Worm (Caenorhabditis elegans) whole organism, late embryonic: ENCODE data around the gene C16A11.10.

Experiments
- C38D4.7 ChIP-seq: fragments of 200-800 bp; sonication (Bioruptor generic); optimal IDR thresholded peaks from 2 replicates; lab custom pipeline; 2018; ENCODE audit warnings: mild to moderate bottlenecking, missing genetic modification characterization, moderate library complexity, missing compliant biosample characterization
- F13H6.1 ChIP-seq: sonication (generic microtip); optimal IDR thresholded peaks from 2 replicates; lab custom pipeline; 2016; ENCODE audit warnings: missing genetic modification characterization, missing compliant biosample characterization
- T23F11.4 ChIP-seq: fragments of 200-800 bp; sonication (Bioruptor generic); optimal IDR thresholded peaks from 2 replicates; lab custom pipeline; 2018; ENCODE audit warnings: mild to moderate bottlenecking, missing genetic modification characterization, missing compliant biosample characterization
- Y22D7AL.16 ChIP-seq: sonication (generic microtip); optimal IDR thresholded peaks from 2 replicates; lab custom pipeline; 2016; ENCODE audit warnings: missing genetic modification characterization, missing compliant biosample characterization
- ahr-1 ChIP-seq: sonication (generic microtip); optimal IDR thresholded peaks from 2 replicates; lab custom pipeline; 2016; ENCODE audit warnings: missing genetic modification characterization, missing compliant biosample characterization
- ceh-14 ChIP-seq: sonication (generic microtip); optimal IDR thresholded peaks from 2 replicates; lab custom pipeline; 2016; ENCODE audit warnings: missing genotype, missing genetic modification characterization, missing compliant biosample characterization
- ceh-18 ChIP-seq: sonication (generic microtip); optimal IDR thresholded peaks from 2 replicates; lab custom pipeline; 2016; ENCODE audit warnings: missing genetic modification characterization, missing compliant biosample characterization
- ceh-2 ChIP-seq: sonication (generic microtip); optimal IDR thresholded peaks from 2 replicates; lab custom pipeline; 2016; ENCODE audit warnings: missing genotype, missing genetic modification characterization, missing compliant biosample characterization
- ceh-22 ChIP-seq: sonication (generic microtip); optimal IDR thresholded peaks from 2 replicates; lab custom pipeline; 2017; ENCODE audit warnings: missing biosample characterization, missing genetic modification characterization
- ceh-31 ChIP-seq: sonication (generic microtip); optimal IDR thresholded peaks from 2 replicates; lab custom pipeline; 2016; ENCODE audit warnings: missing genetic modification characterization, missing compliant biosample characterization
- ceh-45 ChIP-seq: fragments of 200-800 bp; sonication (Bioruptor generic); IDR thresholded peaks from 2 replicates; pipeline ENCODE4 v1.3.6; 2022; ENCODE audit warnings: missing genetic modification reagents, missing genetic modification characterization, missing compliant biosample characterization
- ceh-48 ChIP-seq: sonication (generic microtip); optimal IDR thresholded peaks from 2 replicates; lab custom pipeline; 2016; ENCODE audit warnings: missing genetic modification characterization, inconsistent platforms, missing compliant biosample characterization
- ceh-9 ChIP-seq: sonication (generic microtip); optimal IDR thresholded peaks from 2 replicates; lab custom pipeline; 2016; ENCODE audit warnings: mild to moderate bottlenecking, missing genetic modification characterization, inconsistent platforms, missing compliant biosample characterization
- che-1 ChIP-seq: sonication (generic microtip); optimal IDR thresholded peaks from 2 replicates; lab custom pipeline; 2016; ENCODE audit warnings: mild to moderate bottlenecking, missing genetic modification characterization, missing compliant biosample characterization
- dmd-4 ChIP-seq: sonication (generic microtip); optimal IDR thresholded peaks from 2 replicates; lab custom pipeline; 2016; ENCODE audit warnings: borderline replicate concordance, missing genetic modification characterization, missing compliant biosample characterization
- dve-1 ChIP-seq: sonication (generic microtip); optimal IDR thresholded peaks from 2 replicates; lab custom pipeline; 2017; ENCODE audit warnings: antibody characterized with exemption, mild to moderate bottlenecking, missing genetic modification characterization, missing compliant biosample characterization
- elt-4 ChIP-seq: sonication (generic microtip); optimal IDR thresholded peaks from 2 replicates; lab custom pipeline; 2016; ENCODE audit warnings: missing genetic modification characterization, missing compliant biosample characterization
- ets-4 ChIP-seq: sonication (generic microtip); optimal IDR thresholded peaks from 2 replicates; lab custom pipeline; 2016; ENCODE audit warnings: missing genetic modification characterization, missing compliant biosample characterization
- fax-1 ChIP-seq: sonication (generic microtip); optimal IDR thresholded peaks from 2 replicates; lab custom pipeline; 2016; ENCODE audit warnings: missing genotype, missing genetic modification characterization, missing compliant biosample characterization
- gmeb-2 ChIP-seq: sonication (generic microtip); optimal IDR thresholded peaks from 2 replicates; lab custom pipeline; 2016; ENCODE audit warnings: missing genetic modification characterization, inconsistent platforms, missing compliant biosample characterization
- hlh-30 ChIP-seq: sonication (generic microtip); optimal IDR thresholded peaks from 2 replicates; lab custom pipeline; 2017; ENCODE audit warnings: antibody characterized with exemption, missing genetic modification characterization, missing compliant biosample characterization; ENCODE audit not compliant: insufficient read depth
- hlh-6 ChIP-seq: sonication (generic microtip); optimal IDR thresholded peaks from 2 replicates; lab custom pipeline; 2016; ENCODE audit warnings: missing genotype, missing genetic modification characterization, missing compliant biosample characterization
- lim-6 ChIP-seq: sonication (generic microtip); optimal IDR thresholded peaks from 2 replicates; lab custom pipeline; 2016; ENCODE audit warnings: missing genetic modification characterization, missing compliant biosample characterization
- lin-11 ChIP-seq: fragments of 200-800 bp; sonication (Bioruptor generic); optimal IDR thresholded peaks from 2 replicates; lab custom pipeline; 2018; ENCODE audit warnings: mild to moderate bottlenecking, missing genetic modification characterization, missing compliant biosample characterization
- nfya-1 ChIP-seq: sonication (generic microtip); optimal IDR thresholded peaks from 2 replicates; lab custom pipeline; 2017; ENCODE audit warnings: missing genetic modification characterization, mild to moderate bottlenecking, missing compliant biosample characterization, antibody characterized with exemption, moderate library complexity
- nhr-11 ChIP-seq: fragments of 150-350 bp; optimal IDR thresholded peaks from 2 replicates; lab custom pipeline; 2014; ENCODE audit warnings: missing biosample characterization, missing genetic modification characterization
- nhr-232 ChIP-seq: sonication (generic microtip); optimal IDR thresholded peaks from 2 replicates; lab custom pipeline; 2016; ENCODE audit warnings: missing genetic modification characterization, missing compliant biosample characterization
- pha-4 ChIP-seq: fragments of 150-350 bp; optimal IDR thresholded peaks from 2 replicates; lab custom pipeline; 2018; ENCODE audit warnings: missing biosample characterization, missing genetic modification reagents, missing genetic modification characterization
- pqm-1 ChIP-seq: sonication (generic microtip); optimal IDR thresholded peaks from 2 replicates; lab custom pipeline; 2016; ENCODE audit warnings: missing genetic modification characterization, missing compliant biosample characterization
- pros-1 ChIP-seq: fragments of 150-350 bp; optimal IDR thresholded peaks from 2 replicates; lab custom pipeline; 2014; ENCODE audit warnings: missing biosample characterization, missing genetic modification reagents, missing genetic modification characterization
- ref-2 ChIP-seq: sonication (generic microtip); optimal IDR thresholded peaks from 2 replicates; lab custom pipeline; 2016; ENCODE audit warnings: missing genetic modification characterization, missing compliant biosample characterization
- rnt-1 ChIP-seq: sonication (generic microtip); optimal IDR thresholded peaks from 2 replicates; lab custom pipeline; 2016; ENCODE audit warnings: missing genetic modification characterization, missing compliant biosample characterization
- sdc-2 ChIP-seq: sonication (generic microtip); optimal IDR thresholded peaks from 2 replicates; lab custom pipeline; 2016; ENCODE audit warnings: missing genotype, missing genetic modification characterization, missing compliant biosample characterization
- sox-4 ChIP-seq: sonication (generic microtip); optimal IDR thresholded peaks from 2 replicates; lab custom pipeline; 2017; ENCODE audit warnings: mild to moderate bottlenecking, missing genetic modification characterization, inconsistent platforms, missing compliant biosample characterization
- syd-9 ChIP-seq: sonication (generic microtip); optimal IDR thresholded peaks from 2 replicates; lab custom pipeline; 2016; ENCODE audit warnings: mild to moderate bottlenecking, missing genetic modification characterization, moderate library complexity, missing compliant biosample characterization
- unc-42 ChIP-seq: sonication (generic microtip); optimal IDR thresholded peaks from 2 replicates; lab custom pipeline; 2016; ENCODE audit warnings: missing genotype, missing genetic modification characterization, missing compliant biosample characterization
- unc-55 ChIP-seq: sonication (generic microtip); optimal IDR thresholded peaks from 2 replicates; lab custom pipeline; 2017; ENCODE audit warnings: missing biosample characterization, missing genetic modification reagents, missing genetic modification characterization
- unc-86 ChIP-seq: sonication (generic microtip); optimal IDR thresholded peaks from 2 replicates; lab custom pipeline; 2016; ENCODE audit warnings: missing genetic modification characterization, missing compliant biosample characterization

Gene C16A11.10

ce11 chrII:4194127-4194526, 37.1 kb upstream of the C16A11.10 start, which contains the start of gene mth-2:
mth-2 (minus strand) TSS chrII:4194314.
- TF ChIP-seq ceh-31 (tag; lab: Kevin White, UChicago) (no peak), unc-86 (tag; lab: Kevin White, UChicago) (no peak), nhr-232 (tag; lab: Kevin White, UChicago) (no peak), sdc-2 (tag; lab: Kevin White, UChicago) (no peak), ceh-9 (tag; lab: Kevin White, UChicago) (no peak), ceh-18 (tag; lab: Kevin White, UChicago) (no peak), C38D4.7 (GFP tag; lab: Kevin White, UChicago) (no peak), Y22D7AL.16 (no peak), hlh-30 (tag; lab: Kevin White, UChicago) (no peak), fax-1 (tag; lab: Kevin White, UChicago) (no peak), dmd-4 (no peak), syd-9 (tag; lab: Kevin White, UChicago) (no peak), nfya-1 (tag; lab: Kevin White, UChicago) (no peak), sox-4 (tag; lab: Kevin White, UChicago) (no peak), hlh-6 (tag; lab: Kevin White, UChicago) (no peak)

- no peak for TF ChIP-seq ahr-1 (tag; lab: Kevin White, UChicago)
- no peak for TF ChIP-seq sdc-2 (tag; lab: Kevin White, UChicago)
- no peak for TF ChIP-seq unc-55
- no peak for TF ChIP-seq pqm-1 (tag; lab: Kevin White, UChicago)
- TF ChIP-seq Y22D7AL.16, result no peak
- no peak for TF ChIP-seq ceh-14
- TF ChIP-seq ceh-45 (GFP tag; lab: Robert Waterston, UW), result no peak
- no peak for TF ChIP-seq hlh-6 (tag; lab: Kevin White, UChicago)
- no peak for TF ChIP-seq elt-4 (tag; lab: Kevin White, UChicago)
- TF ChIP-seq ceh-18 (tag; lab: Kevin White, UChicago), result no peak
- TF ChIP-seq pros-1 (tag; lab: Kevin White, UChicago), result no peak
- no peak for TF ChIP-seq gmeb-2 (tag; lab: Kevin White, UChicago)
- no peak for TF ChIP-seq C38D4.7 (GFP tag; lab: Kevin White, UChicago)
- no peak for TF ChIP-seq ets-4 (tag; lab: Kevin White, UChicago)
- TF ChIP-seq dve-1, result no peak
- no peak for TF ChIP-seq unc-86 (tag; lab: Kevin White, UChicago)
Measured at ce11 chrII:4203729-4204184, 27.4 kb upstream of the C16A11.10 start, which contains the start of gene mth-1. mth-1 (minus strand) TSS chrII:4203779.

- no peak for TF ChIP-seq F13H6.1 (tag; lab: Kevin White, UChicago)
Measured at ce11 chrII:4209071-4209747, 22.0 kb upstream of the C16A11.10 start, which contains the start of gene F31D5.6. F31D5.6 (plus strand) TSS chrII:4209697.

ce11 chrII:4211113-4211512, 20.1 kb upstream of the C16A11.10 start, which contains the start of gene F31D5.7:
F31D5.7 (plus strand) TSS chrII:4211413.
- TF ChIP-seq C38D4.7 (GFP tag; lab: Kevin White, UChicago), result no peak
- TF ChIP-seq ceh-31 (tag; lab: Kevin White, UChicago), result no peak
- TF ChIP-seq lim-6 (tag; lab: Kevin White, UChicago), result no peak
- no peak for TF ChIP-seq rnt-1 (tag; lab: Kevin White, UChicago)
- TF ChIP-seq T23F11.4, result no peak
- no peak for TF ChIP-seq ceh-2
- no peak for TF ChIP-seq lin-11 (tag; lab: Kevin White, UChicago)
- no peak for TF ChIP-seq nhr-11 (tag; lab: Kevin White, UChicago)

- TF ChIP-seq syd-9 (tag; lab: Kevin White, UChicago) (no peak), pha-4 (no peak), elt-4 (tag; lab: Kevin White, UChicago) (no peak), hlh-6 (tag; lab: Kevin White, UChicago) (no peak), unc-42 (no peak), nhr-11 (tag; lab: Kevin White, UChicago) (no peak), C38D4.7 (GFP tag; lab: Kevin White, UChicago) (no peak), che-1 (tag; lab: Kevin White, UChicago) (no peak), gmeb-2 (tag; lab: Kevin White, UChicago) (no peak), ceh-22 (tag; lab: Kevin White, UChicago) (no peak), ceh-48 (tag; lab: Kevin White, UChicago) (no peak), ahr-1 (tag; lab: Kevin White, UChicago) (no peak), ref-2 (tag; lab: Kevin White, UChicago) (no peak)
Measured at ce11 chrII:4215318-4215717, 15.9 kb upstream of the C16A11.10 start, which contains the start of gene F31D5.2. F31D5.2 (plus strand) TSS chrII:4215618.
